Worm (Caenorhabditis elegans) whole organism, young adult: Measurements from ENCODE around the gene C48B4.9.
"Not testable (repeated sequence)": the region's sequence is repeated elsewhere in the genome, so short reads cannot be mapped to it uniquely, and the experiment has no call there.

Source experiments
- B0019.2 ChIP-seq: fragments of 200-800 bp; sonication (Bioruptor generic); conservative IDR thresholded peaks from 2 replicates; pipeline ENCODE4 v1.3.6; 2022; ENCODE audit warnings: missing genetic modification reagents, missing genetic modification characterization, missing compliant biosample characterization
- T26A5.8 ChIP-seq: sonication (generic microtip); optimal IDR thresholded peaks from 2 replicates; lab custom pipeline; 2016; ENCODE audit warnings: missing genetic modification characterization, missing compliant biosample characterization
- Y53G8AR.9 ChIP-seq: fragments of 200-800 bp; sonication (Bioruptor generic); conservative IDR thresholded peaks from 2 replicates; pipeline ENCODE4 v1.3.6; 2022; ENCODE audit warnings: missing genetic modification reagents, missing genetic modification characterization, missing compliant biosample characterization
- ama-1 ChIP-seq, 3 experiments: fragments of 150-350 bp in 1 of 3; sonication (generic microtip) in 2 of 3; optimal IDR thresholded peaks; 2 replicates each; lab custom pipeline; 2014 to 2018; ENCODE audit warnings: missing biosample characterization in 2 of 3, missing genetic modification characterization in 2 of 3, missing genetic modification reagents in 2 of 3
- aptf-2 ChIP-seq: fragments of 200-800 bp; sonication (Bioruptor generic); conservative IDR thresholded peaks from 2 replicates; pipeline ENCODE4 v1.3.6; 2022; ENCODE audit warnings: missing genetic modification reagents, missing genetic modification characterization, missing compliant biosample characterization
- ccch-3 ChIP-seq: fragments of 200-800 bp; sonication (Bioruptor generic); optimal IDR thresholded peaks from 2 replicates; lab custom pipeline; 2018; ENCODE audit warnings: mild to moderate bottlenecking, missing genetic modification characterization, missing compliant biosample characterization
- lin-40 ChIP-seq: sonication (generic microtip); optimal IDR thresholded peaks from 2 replicates; lab custom pipeline; 2016; ENCODE audit warnings: missing genetic modification characterization, mild to moderate bottlenecking, missing compliant biosample characterization, missing genotype, missing genetic modification reagents
- madf-3 ChIP-seq: fragments of 200-800 bp; sonication (Bioruptor generic); IDR thresholded peaks from 2 replicates; pipeline ENCODE4 v1.3.6; 2022; ENCODE audit warnings: missing genetic modification reagents, missing genetic modification characterization, missing compliant biosample characterization
- nfya-2 ChIP-seq: fragments of 200-800 bp; sonication (Bioruptor generic); IDR thresholded peaks from 2 replicates; pipeline ENCODE4 v1.3.6; 2022; ENCODE audit warnings: missing genetic modification reagents, missing genetic modification characterization, missing compliant biosample characterization
- snpc-3.4 ChIP-seq: sonication (generic microtip); optimal IDR thresholded peaks from 2 replicates; lab custom pipeline; 2017; ENCODE audit warnings: missing genetic modification characterization, mild to moderate bottlenecking, missing compliant biosample characterization, antibody characterized with exemption, moderate library complexity, missing genotype, missing genetic modification reagents
- snpc-4 ChIP-seq, 5 experiments: fragments of 150-350 bp in 1 of 5; sonication (generic microtip) in 4 of 5; optimal IDR thresholded peaks; 2 replicates each; lab custom pipeline; 2014 to 2018; ENCODE audit warnings: missing genetic modification characterization in 5 of 5, missing biosample characterization in 3 of 5, antibody characterized with exemption in 2 of 5, mild to moderate bottlenecking in 2 of 5, missing compliant biosample characterization in 2 of 5, missing genotype in 2 of 5, moderate library complexity in 2 of 5, missing genetic modification reagents in 1 of 5
- tbx-9 ChIP-seq: sonication (generic microtip); optimal IDR thresholded peaks from 2 replicates; lab custom pipeline; 2016; ENCODE audit warnings: borderline replicate concordance, missing genetic modification characterization, inconsistent platforms, missing compliant biosample characterization
- unc-130 ChIP-seq: sonication (generic microtip); optimal IDR thresholded peaks from 2 replicates; lab custom pipeline; 2016; ENCODE audit warnings: missing genetic modification reagents, missing genetic modification characterization, missing compliant biosample characterization

ce11 chrIII:9534193-9534592, 28.9 kb downstream of the C48B4.9 start:
- TF ChIP-seq tbx-9 (tag; lab: Kevin White, UChicago); unc-130; nfya-2; snpc-4 (GFP tag; optimal IDR thresholded peaks at IDR 0.05; lab: Kevin White, UChicago); snpc-4 (tag; optimal IDR thresholded peaks at IDR 0.05; lab: Kevin White, UChicago); ama-1 (optimal IDR thresholded peaks at IDR 0.05; lab: Kevin White, UChicago); ama-1 (GFP tag; optimal IDR thresholded peaks at IDR 0.05; lab: Kevin White, UChicago); madf-3; Y53G8AR.9; aptf-2 (GFP tag; lab: Robert Waterston, UW); lin-40 (tag; lab: Kevin White, UChicago); snpc-3.4; T26A5.8; ccch-3 (GFP tag; lab: Kevin White, UChicago); B0019.2 (GFP tag; lab: Robert Waterston, UW): not testable (repeated sequence)
